Fruit fly (Drosophila melanogaster): ENCODE measurements around the gene JYalpha.
"Not testable (repeated sequence)": the region's sequence is repeated elsewhere in the genome, so short reads cannot be mapped to it uniquely, and the experiment has no call there.

JYalpha gene

dm6 chr4:579-978 lies at the start of gene JYalpha:
Gene JYalpha, plus strand, starts transcription at chr4:879.
- no peak for TF ChIP-seq CG4707 (GFP tag; optimal IDR thresholded peaks at IDR 0.05)
- TF ChIP-seq sens (GFP tag) = peak; percentile 43
- TF ChIP-seq gcm2 (GFP tag; optimal IDR thresholded peaks at IDR 0.05) = no peak

dm6 chr4:1409-1808 lies 730 bp downstream of the JYalpha start:
- 0 out of 3 replicates have a peak, but pooled peaks have one; percentile 32 for TF ChIP-seq row (GFP tag; IDR thresholded peaks at IDR 0.05)
- no peak for TF ChIP-seq dan (GFP tag; IDR thresholded peaks at IDR 0.05)
- peak; percentile 86 for TF ChIP-seq CG30020 (tag; optimal IDR thresholded peaks at IDR 0.05)
- no peak for TF ChIP-seq CG18262 (tag; optimal IDR thresholded peaks at IDR 0.05)
- no peak for TF ChIP-seq ato (GFP tag; IDR thresholded peaks at IDR 0.05; ENCODE audit: partially characterized antibody)
- peak; percentile 81 for TF ChIP-seq D19A (tag; optimal IDR thresholded peaks at IDR 0.05)
- peak; percentile 9 for TF ChIP-seq BEAF-32 (GFP tag; optimal IDR thresholded peaks at IDR 0.05)
- no peak for TF ChIP-seq CG7786 (GFP tag; optimal IDR thresholded peaks at IDR 0.05)
- TF ChIP-seq CG1024 (GFP tag; IDR thresholded peaks at IDR 0.05) = peak; percentile 73
- TF ChIP-seq ssp (GFP tag; IDR thresholded peaks at IDR 0.05) = peak; percentile 76

dm6 chr4:41587-41986 lies 40.9 kb downstream of the JYalpha start:
- TF ChIP-seq Trl (optimal IDR thresholded peaks at IDR 0.05) (peak in 1 of 2 experiments; percentile 22), D19A (tag; optimal IDR thresholded peaks at IDR 0.05) (peak; percentile 95), CG6791 (GFP tag; IDR thresholded peaks at IDR 0.05; ENCODE audit: partially characterized antibody) (peak; percentile 25; the same call in 1 of the 3 replicates), rib (GFP tag; IDR thresholded peaks at IDR 0.05) (0 out of 2 replicates have a peak, but pooled peaks have one; percentile 11), row (GFP tag; IDR thresholded peaks at IDR 0.05) (peak; percentile 66)
- not testable (repeated sequence) for TF ChIP-seq Trl (GFP tag; optimal IDR thresholded peaks at IDR 0.05)

- no peak for TF ChIP-seq CHES-1-like (GFP tag; optimal IDR thresholded peaks at IDR 0.05)
- TF ChIP-seq CG18262 (tag; optimal IDR thresholded peaks at IDR 0.05) = no peak
- no peak for TF ChIP-seq Kr (GFP tag; optimal IDR thresholded peaks at IDR 0.05)
- TF ChIP-seq sens-2 (GFP tag; IDR thresholded peaks at IDR 0.05) = no peak
- peak; percentile 77 for TF ChIP-seq CG30020 (tag; optimal IDR thresholded peaks at IDR 0.05)
- no peak for TF ChIP-seq CG9215 (GFP tag; IDR thresholded peaks at IDR 0.05)
- no peak for TF ChIP-seq gce (GFP tag; IDR thresholded peaks at IDR 0.05)
- TF ChIP-seq CG3065 (GFP tag; optimal IDR thresholded peaks at IDR 0.05) = peak; percentile 33
- TF ChIP-seq dati (GFP tag; IDR thresholded peaks at IDR 0.05) = no peak
- no peak for TF ChIP-seq Max (GFP tag; optimal IDR thresholded peaks at IDR 0.05)
- TF ChIP-seq CG2116 (GFP tag; optimal IDR thresholded peaks at IDR 0.05) = peak; percentile 5
- TF ChIP-seq hbn (GFP tag; IDR thresholded peaks at IDR 0.05; ENCODE audit: partially characterized antibody) = no peak
- TF ChIP-seq so (GFP tag; IDR thresholded peaks at IDR 0.05) = no peak
- TF ChIP-seq CG13123 (GFP tag; optimal IDR thresholded peaks at IDR 0.05) = no peak
- no peak for TF ChIP-seq emc (GFP tag; optimal IDR thresholded peaks at IDR 0.05)
- peak; percentile 65 for TF ChIP-seq CG17802 (tag; optimal IDR thresholded peaks at IDR 0.05)
- peak; percentile 30 for TF ChIP-seq BEAF-32 (GFP tag; optimal IDR thresholded peaks at IDR 0.05)
- peak; percentile 27; the same call in 1 of the 3 replicates for TF ChIP-seq CG16813 (GFP tag; IDR thresholded peaks at IDR 0.05; ENCODE audit: partially characterized antibody)
- no peak for TF ChIP-seq zen (tag; optimal IDR thresholded peaks at IDR 0.05)
Measured at dm6 chr4:42352-42751, 41.7 kb downstream of the JYalpha start.

- no peak for TF ChIP-seq chinmo (GFP tag; IDR thresholded peaks at IDR 0.05; ENCODE audit: partially characterized antibody)
- TF ChIP-seq rib (GFP tag; IDR thresholded peaks at IDR 0.05) = no peak
- no peak for TF ChIP-seq CG18011 (GFP tag; optimal IDR thresholded peaks at IDR 0.05)
- TF ChIP-seq nmo (GFP tag; optimal IDR thresholded peaks at IDR 0.05) = peak; percentile 68
- TF ChIP-seq CG17912 (GFP tag; optimal IDR thresholded peaks at IDR 0.05) = no peak
- TF ChIP-seq sens-2 (GFP tag; IDR thresholded peaks at IDR 0.05) = no peak
- no peak for TF ChIP-seq Drgx (GFP tag; IDR thresholded peaks at IDR 0.05)
- no peak for TF ChIP-seq fd3F (GFP tag; optimal IDR thresholded peaks at IDR 0.05)
- TF ChIP-seq h (optimal IDR thresholded peaks at IDR 0.05) = no peak
- no peak for TF ChIP-seq CG17612 (GFP tag; IDR thresholded peaks at IDR 0.05)
- TF ChIP-seq ato (GFP tag; IDR thresholded peaks at IDR 0.05; ENCODE audit: partially characterized antibody) = no peak
- TF ChIP-seq lmd (GFP tag; IDR thresholded peaks at IDR 0.05) = no peak
- no peak for TF ChIP-seq jing (GFP tag; optimal IDR thresholded peaks at IDR 0.05)
- TF ChIP-seq nom (GFP tag; optimal IDR thresholded peaks at IDR 0.05) = no peak
Measured at dm6 chr4:43179-43935, 42.7 kb downstream of the JYalpha start, which contains the start of gene PlexB. Gene PlexB, minus strand, starts transcription at chr4:43778.

Data from whole organism, embryonic.